Worm (Caenorhabditis elegans) whole organism, L4 larva: Measurements from ENCODE around the gene cab-1.

ENCODE experiments used
- F26F4.8 ChIP-seq: fragments of 200-800 bp; sonication (Bioruptor generic); conservative IDR thresholded peaks from 2 replicates; pipeline ENCODE4 v1.3.6; 2022; ENCODE audit warnings: missing genetic modification characterization, missing compliant biosample characterization
- F44E2.7 ChIP-seq: fragments of 200-800 bp; sonication (Bioruptor generic); IDR thresholded peaks from 2 replicates; pipeline ENCODE4 v2.1.2; 2022; ENCODE audit warnings: missing genetic modification characterization, missing compliant biosample characterization
- F49E8.2 ChIP-seq: sonication (generic microtip); optimal IDR thresholded peaks from 2 replicates; lab custom pipeline; 2016; ENCODE audit warnings: missing compliant biosample characterization, mild to moderate bottlenecking, missing genetic modification characterization, borderline replicate concordance
- R02D3.7 ChIP-seq: fragments of 150-350 bp; sonication (generic microtip); optimal IDR thresholded peaks from 3 replicates; lab custom pipeline; 2014; ENCODE audit warnings: missing biosample characterization, missing genetic modification characterization
- T20F7.1 ChIP-seq: fragments of 200-800 bp; sonication (Bioruptor generic); optimal IDR thresholded peaks from 2 replicates; lab custom pipeline; 2018; ENCODE audit warnings: mild to moderate bottlenecking, missing genetic modification characterization, missing compliant biosample characterization
- aha-1 ChIP-seq: fragments of 150-350 bp; peaks from one replicate; lab custom pipeline; 2014; ENCODE audit warnings: missing biosample characterization, missing genetic modification characterization
- ama-1 ChIP-seq: fragments of 150-350 bp; optimal IDR thresholded peaks from 2 replicates; lab custom pipeline; 2014; ENCODE audit warnings: inconsistent platforms, mixed read lengths
- arid-1 ChIP-seq: fragments of 200-800 bp; sonication (Bioruptor generic); conservative IDR thresholded peaks from 2 replicates; pipeline ENCODE4 v1.3.6; 2022; ENCODE audit warnings: missing genetic modification reagents, missing genetic modification characterization, missing compliant biosample characterization
- ceh-32 ChIP-seq: sonication (generic microtip); optimal IDR thresholded peaks from 2 replicates; lab custom pipeline; 2016; ENCODE audit warnings: mild to moderate bottlenecking, missing genetic modification characterization, missing compliant biosample characterization; ENCODE audit not compliant: poor library complexity
- ctbp-1 ChIP-seq: fragments of 200-800 bp; sonication (Bioruptor generic); IDR thresholded peaks from 2 replicates; pipeline ENCODE4 v1.3.6; 2022; ENCODE audit warnings: missing genetic modification reagents, missing genetic modification characterization, missing compliant biosample characterization
- daf-16 ChIP-seq, 3 experiments: sonication (generic microtip); optimal IDR thresholded peaks; 2 replicates each; lab custom pipeline; 2016 to 2017; ENCODE audit warnings: missing genetic modification characterization in 3 of 3, missing genetic modification reagents in 3 of 3, mild to moderate bottlenecking in 2 of 3, missing compliant biosample characterization in 2 of 3, missing biosample characterization in 1 of 3, moderate library complexity in 1 of 3
- daf-19 ChIP-seq: fragments of 200-800 bp; sonication (Bioruptor generic); conservative IDR thresholded peaks from 2 replicates; pipeline ENCODE4 v1.3.6; 2022; ENCODE audit warnings: missing genetic modification characterization, missing compliant biosample characterization
- dmd-6 ChIP-seq: fragments of 200-800 bp; sonication (Bioruptor generic); IDR thresholded peaks from 2 replicates; pipeline ENCODE4 v1.3.6; 2022; ENCODE audit warnings: missing genetic modification reagents, missing genetic modification characterization, missing compliant biosample characterization
- dmd-8 ChIP-seq: fragments of 200-800 bp; sonication (Bioruptor generic); IDR thresholded peaks from 2 replicates; pipeline ENCODE4 v1.3.6; 2022; ENCODE audit warnings: missing genetic modification characterization, missing compliant biosample characterization
- dve-1 ChIP-seq: sonication (generic microtip); optimal IDR thresholded peaks from 2 replicates; lab custom pipeline; 2017; ENCODE audit warnings: antibody characterized with exemption, mild to moderate bottlenecking, missing genetic modification characterization, missing compliant biosample characterization; ENCODE audit not compliant: insufficient read depth
- gei-8 ChIP-seq: fragments of 200-800 bp; sonication (Bioruptor generic); optimal IDR thresholded peaks from 2 replicates; lab custom pipeline; 2018; ENCODE audit warnings: mild to moderate bottlenecking, missing genetic modification characterization, missing compliant biosample characterization
- hif-1 ChIP-seq, 2 experiments: sonication (generic microtip); optimal IDR thresholded peaks; 2 replicates each; lab custom pipeline; 2016 to 2017; ENCODE audit warnings: missing compliant biosample characterization in 2 of 2, missing genetic modification characterization in 2 of 2, missing genetic modification reagents in 2 of 2, missing genotype in 2 of 2, mild to moderate bottlenecking in 1 of 2
- hlh-11 ChIP-seq: fragments of 200-800 bp; sonication (Bioruptor generic); optimal IDR thresholded peaks from 2 replicates; lab custom pipeline; 2018; ENCODE audit warnings: mild to moderate bottlenecking, missing genetic modification characterization, missing compliant biosample characterization
- lim-7 ChIP-seq: fragments of 200-800 bp; sonication (Bioruptor generic); IDR thresholded peaks from 2 replicates; pipeline ENCODE4 v1.3.6; 2022; ENCODE audit warnings: missing genetic modification characterization, missing compliant biosample characterization
- lin-13 ChIP-seq: fragments of 150-350 bp; optimal IDR thresholded peaks from 2 replicates; lab custom pipeline; 2014; ENCODE audit warnings: missing biosample characterization, missing genetic modification reagents, missing genetic modification characterization
- lin-15B ChIP-seq: fragments of 150-350 bp; sonication (generic microtip); optimal IDR thresholded peaks from 3 replicates; lab custom pipeline; 2014; ENCODE audit warnings: missing biosample characterization, missing genetic modification characterization
- lin-29 ChIP-seq: fragments of 200-800 bp; sonication (Bioruptor generic); IDR thresholded peaks from 2 replicates; pipeline ENCODE4 v1.3.6; 2022; ENCODE audit warnings: missing genetic modification reagents, missing genetic modification characterization, missing compliant biosample characterization
- lin-38 ChIP-seq: fragments of 200-800 bp; sonication (Bioruptor generic); IDR thresholded peaks from 2 replicates; pipeline ENCODE4 v1.3.6; 2022; ENCODE audit warnings: missing genetic modification reagents, missing genetic modification characterization, missing compliant biosample characterization
- madf-9 ChIP-seq: fragments of 200-800 bp; sonication (Bioruptor generic); conservative IDR thresholded peaks from 2 replicates; pipeline ENCODE4 v1.3.6; 2022; ENCODE audit warnings: missing genetic modification reagents, missing genetic modification characterization, missing compliant biosample characterization
- mdl-1 ChIP-seq, 2 experiments: fragments of 150-350 bp in 1 of 2; sonication (generic microtip) in 1 of 2; optimal IDR thresholded peaks; 2 replicates each; lab custom pipeline; 2014 to 2017; ENCODE audit warnings: missing biosample characterization in 2 of 2, missing genetic modification characterization in 2 of 2
- mes-2 ChIP-seq: sonication (generic microtip); optimal IDR thresholded peaks from 2 replicates; lab custom pipeline; 2016; ENCODE audit warnings: missing genotype, mild to moderate bottlenecking, missing genetic modification characterization, missing compliant biosample characterization; ENCODE audit not compliant: poor library complexity, severe bottlenecking
- mxl-2 ChIP-seq: fragments of 200-800 bp; sonication (Bioruptor generic); conservative IDR thresholded peaks from 2 replicates; pipeline ENCODE4 v1.3.6; 2022; ENCODE audit warnings: missing genetic modification reagents, missing genetic modification characterization, missing compliant biosample characterization
- mxl-3 ChIP-seq: fragments of 200-800 bp; sonication (Bioruptor generic); optimal IDR thresholded peaks from 2 replicates; lab custom pipeline; 2018; ENCODE audit warnings: mild to moderate bottlenecking, missing genetic modification characterization, missing compliant biosample characterization
- nhr-10 ChIP-seq: fragments of 150-350 bp; optimal IDR thresholded peaks from 2 replicates; lab custom pipeline; 2014; ENCODE audit warnings: missing biosample characterization, missing genetic modification characterization
- nhr-102 ChIP-seq: sonication (generic microtip); optimal IDR thresholded peaks from 2 replicates; lab custom pipeline; 2016; ENCODE audit warnings: mild to moderate bottlenecking, missing genetic modification characterization, moderate library complexity, missing compliant biosample characterization
- nhr-237 ChIP-seq: sonication (generic microtip); optimal IDR thresholded peaks from 2 replicates; lab custom pipeline; 2017; ENCODE audit warnings: missing biosample characterization, missing genetic modification characterization
- nhr-25 ChIP-seq: sonication (generic microtip); optimal IDR thresholded peaks from 2 replicates; lab custom pipeline; 2017; ENCODE audit warnings: missing genetic modification characterization, mild to moderate bottlenecking, missing compliant biosample characterization, antibody characterized with exemption, moderate library complexity, borderline replicate concordance; ENCODE audit not compliant: insufficient read depth
- nhr-28 ChIP-seq: fragments of 150-350 bp; optimal IDR thresholded peaks from 2 replicates; lab custom pipeline; 2014; ENCODE audit warnings: missing biosample characterization, missing genetic modification characterization
- nhr-6 ChIP-seq: fragments of 150-350 bp; optimal IDR thresholded peaks from 2 replicates; lab custom pipeline; 2014; ENCODE audit warnings: missing biosample characterization, missing genetic modification characterization
- nhr-76 ChIP-seq: fragments of 150-350 bp; optimal IDR thresholded peaks from 2 replicates; lab custom pipeline; 2014; ENCODE audit warnings: missing biosample characterization, missing genetic modification characterization
- pqm-1 ChIP-seq: sonication (generic microtip); optimal IDR thresholded peaks from 2 replicates; lab custom pipeline; 2017; ENCODE audit warnings: missing biosample characterization, missing genetic modification characterization
- saeg-2 ChIP-seq: fragments of 200-800 bp; sonication (Bioruptor generic); IDR thresholded peaks from 2 replicates; pipeline ENCODE4 v1.3.6; 2022; ENCODE audit warnings: missing genetic modification reagents, missing genetic modification characterization, missing compliant biosample characterization
- sdz-12 ChIP-seq: fragments of 200-800 bp; sonication (Bioruptor generic); optimal IDR thresholded peaks from 2 replicates; lab custom pipeline; 2018; ENCODE audit warnings: mild to moderate bottlenecking, missing genetic modification characterization, missing compliant biosample characterization
- set-16 ChIP-seq: fragments of 200-800 bp; sonication (Bioruptor generic); IDR thresholded peaks from 2 replicates; pipeline ENCODE4 v1.3.6; 2022; ENCODE audit warnings: missing genetic modification reagents, missing genetic modification characterization, missing compliant biosample characterization
- skn-1 ChIP-seq: fragments of 150-350 bp; optimal IDR thresholded peaks from 2 replicates; lab custom pipeline; 2014; ENCODE audit warnings: missing biosample characterization, missing genetic modification characterization
- spr-3 ChIP-seq: fragments of 200-800 bp; sonication (Bioruptor generic); optimal IDR thresholded peaks from 2 replicates; lab custom pipeline; 2018; ENCODE audit warnings: mild to moderate bottlenecking, missing genetic modification characterization, missing compliant biosample characterization
- tag-97 ChIP-seq: fragments of 200-800 bp; sonication (Bioruptor generic); IDR thresholded peaks from 2 replicates; pipeline ENCODE4 v1.3.6; 2022; ENCODE audit warnings: missing genetic modification characterization, missing compliant biosample characterization
- unc-39 ChIP-seq: sonication (generic microtip); optimal IDR thresholded peaks from 2 replicates; lab custom pipeline; 2017; ENCODE audit warnings: missing biosample characterization, missing genetic modification characterization
- unc-62 ChIP-seq, 3 experiments: fragments of 150-350 bp in 1 of 3; sonication (generic microtip); optimal IDR thresholded peaks in 2 of 3; peaks in 1 of 3; 1 replicate in 1 of 3; 2 replicates in 2 of 3; lab custom pipeline; 2014 to 2017; ENCODE audit warnings: missing biosample characterization in 3 of 3, missing genetic modification characterization in 3 of 3, missing genetic modification reagents in 3 of 3, missing genotype in 1 of 3
- vab-7 ChIP-seq: fragments of 200-800 bp; sonication (Bioruptor generic); IDR thresholded peaks from 2 replicates; pipeline ENCODE4 v1.3.6; 2022; ENCODE audit warnings: missing genetic modification reagents, missing genetic modification characterization, missing compliant biosample characterization
- zfp-2 ChIP-seq: sonication (generic microtip); optimal IDR thresholded peaks from 2 replicates; lab custom pipeline; 2016; ENCODE audit warnings: mild to moderate bottlenecking, missing genetic modification characterization, missing compliant biosample characterization

The cab-1 gene

ce11 chrX:12235388-12235787, 22.7 kb upstream of the cab-1 start, which contains the start of gene C23H4.6:
Gene C23H4.6 (plus strand): TSS chrX:12235606.
- TF ChIP-seq aha-1 (peak; percentile 92), lim-7 (no peak), lin-15B (no peak), set-16 (GFP tag; lab: Robert Waterston, UW) (no peak), unc-62 (GFP tag; optimal IDR thresholded peaks at IDR 0.05 in 1 of 2; lab: Kevin White, UChicago) (peak in 1 of 2 experiments; percentile 6), unc-62 (tag; optimal IDR thresholded peaks at IDR 0.05; lab: Kevin White, UChicago) (no peak), nhr-10 (tag; lab: Kevin White, UChicago) (no peak), dmd-8 (GFP tag; lab: Robert Waterston, UW) (no peak), tag-97 (no peak)
- TF ChIP-seq, all 104 proteins: peak for 2

DNA sequence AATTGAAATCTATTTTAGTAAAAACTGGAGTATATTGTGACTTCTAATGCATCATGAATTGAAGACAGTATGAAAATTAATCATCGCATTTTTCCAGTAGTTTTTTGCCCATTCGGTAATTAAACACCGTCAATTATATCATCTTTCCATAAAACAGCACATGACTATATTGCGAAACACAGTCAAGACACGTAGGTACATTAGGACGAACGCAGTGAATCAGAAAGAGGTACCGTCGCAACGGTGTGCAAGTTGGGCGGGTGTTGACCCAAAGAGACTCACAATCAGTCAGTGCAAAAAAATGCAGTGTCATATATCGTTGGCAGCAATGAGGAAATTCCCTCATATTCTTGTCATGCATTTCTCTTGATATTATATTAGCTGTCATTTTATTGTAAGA, 21.7 kb upstream of the cab-1 start:
- TF ChIP-seq mxl-3 (no peak), skn-1 (no peak), hlh-11 (tag; lab: Kevin White, UChicago) (peak; percentile 5), dmd-6 (no peak; the same call in 1 of the 2 replicates), nhr-28 (tag; lab: Kevin White, UChicago) (peak; percentile 16), vab-7 (GFP tag; lab: Robert Waterston, UW) (no peak), daf-16 (GFP tag; optimal IDR thresholded peaks at IDR 0.05; lab: Kevin White, UChicago) (no peak), daf-16 (tag; optimal IDR thresholded peaks at IDR 0.05; lab: Kevin White, UChicago) (peak; percentile 61), aha-1 (peak; percentile 5), tag-97 (no peak), zfp-2 (tag; lab: Kevin White, UChicago) (no peak), saeg-2 (GFP tag; lab: Robert Waterston, UW) (no peak), spr-3 (GFP tag; lab: Kevin White, UChicago) (no peak), lin-13 (no peak), lin-38 (no peak), pqm-1 (tag; lab: Kevin White, UChicago) (peak; percentile 21), nhr-6 (tag; lab: Kevin White, UChicago) (peak; percentile 74), nhr-102 (tag; lab: Kevin White, UChicago) (no peak), mdl-1 (tag; optimal IDR thresholded peaks at IDR 0.05; lab: Kevin White, UChicago) (peak in 1 of 2 experiments; percentile 47), hif-1 (tag; optimal IDR thresholded peaks at IDR 0.05; lab: Kevin White, UChicago) (no peak), unc-39 (tag; lab: Kevin White, UChicago) (no peak), nhr-237 (tag; lab: Kevin White, UChicago) (no peak), ama-1 (lab: Kevin White, UChicago) (no peak), sdz-12 (GFP tag; lab: Kevin White, UChicago) (no peak), dve-1 (tag; lab: Kevin White, UChicago) (peak; percentile 28), lin-15B (no peak), F26F4.8 (GFP tag; lab: Robert Waterston, UW) (no peak)

DNA sequence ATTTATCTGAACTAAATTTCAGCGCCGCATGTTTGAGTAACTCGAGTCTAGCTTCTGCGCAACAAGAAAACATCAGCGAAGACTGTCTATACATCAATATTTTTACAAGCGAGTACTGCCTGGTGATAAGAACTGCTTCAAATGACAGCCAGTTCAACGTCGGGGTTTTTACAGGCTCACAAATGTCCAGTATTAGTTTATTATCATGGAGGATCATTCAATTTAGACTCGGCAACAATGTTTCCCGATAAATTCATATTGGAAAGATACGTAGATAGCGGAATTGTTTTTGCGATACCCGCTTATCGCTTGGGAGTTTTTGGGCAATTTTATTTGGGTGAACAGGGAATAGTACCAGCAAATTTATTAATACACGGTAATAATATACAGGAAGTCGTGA, 17.7 kb upstream of the cab-1 start:
- no peak for TF ChIP-seq R02D3.7 (tag; lab: Kevin White, UChicago)
- no peak for TF ChIP-seq nhr-25 (tag; lab: Kevin White, UChicago)
- TF ChIP-seq skn-1 = no peak
- TF ChIP-seq aha-1 = peak; percentile 62
- TF ChIP-seq ctbp-1 (GFP tag; lab: Robert Waterston, UW) = no peak
- peak in 1 of 2 experiments; percentile 36 for TF ChIP-seq daf-16 (GFP tag; optimal IDR thresholded peaks at IDR 0.05; lab: Kevin White, UChicago)
- TF ChIP-seq daf-16 (tag; optimal IDR thresholded peaks at IDR 0.05; lab: Kevin White, UChicago) = peak; percentile 95
- TF ChIP-seq nhr-10 (tag; lab: Kevin White, UChicago) = no peak
- no peak for TF ChIP-seq lin-13
- no peak for TF ChIP-seq nhr-76
- TF ChIP-seq lin-38 = no peak
- TF ChIP-seq dmd-6 = peak; percentile 79
- no peak for TF ChIP-seq F44E2.7 (GFP tag; lab: Robert Waterston, UW)
- no peak for TF ChIP-seq madf-9 (GFP tag; lab: Robert Waterston, UW)
- no peak for TF ChIP-seq daf-19 (GFP tag; lab: Robert Waterston, UW)
- TF ChIP-seq T20F7.1 (GFP tag; lab: Kevin White, UChicago) = no peak
- no peak for TF ChIP-seq mes-2 (tag; lab: Kevin White, UChicago)
- no peak for TF ChIP-seq F49E8.2 (tag; lab: Kevin White, UChicago)
- no peak for TF ChIP-seq arid-1 (GFP tag; lab: Robert Waterston, UW)
- TF ChIP-seq ceh-32 (tag; lab: Kevin White, UChicago) = no peak
- peak; percentile 41 for TF ChIP-seq nhr-28 (tag; lab: Kevin White, UChicago)
- no peak for TF ChIP-seq vab-7 (GFP tag; lab: Robert Waterston, UW)
- TF ChIP-seq mxl-2 (GFP tag; lab: Robert Waterston, UW) = no peak
- no peak for TF ChIP-seq gei-8
- no peak for TF ChIP-seq lin-29 (GFP tag; lab: Robert Waterston, UW)
